Worm (Caenorhabditis elegans) whole organism, L4 larva: ENCODE data around the gene ugt-62.

Experiments used
- D1046.2 ChIP-seq: fragments of 200-800 bp; sonication (Bioruptor generic); IDR thresholded peaks from 2 replicates; pipeline ENCODE4 v1.3.6; 2022; ENCODE audit warnings: missing genetic modification characterization, missing compliant biosample characterization
- F10B5.3 ChIP-seq: sonication (generic microtip); optimal IDR thresholded peaks from 2 replicates; lab custom pipeline; 2016; ENCODE audit warnings: mild to moderate bottlenecking, missing genetic modification characterization, missing compliant biosample characterization
- F37D6.2 ChIP-seq: sonication (generic microtip); optimal IDR thresholded peaks from 2 replicates; lab custom pipeline; 2016; ENCODE audit warnings: mild to moderate bottlenecking, missing genetic modification characterization, missing compliant biosample characterization
- R02D3.7 ChIP-seq: fragments of 150-350 bp; sonication (generic microtip); optimal IDR thresholded peaks from 3 replicates; lab custom pipeline; 2014; ENCODE audit warnings: missing biosample characterization, missing genetic modification characterization
- T20F7.1 ChIP-seq: fragments of 200-800 bp; sonication (Bioruptor generic); optimal IDR thresholded peaks from 2 replicates; lab custom pipeline; 2018; ENCODE audit warnings: mild to moderate bottlenecking, missing genetic modification characterization, missing compliant biosample characterization
- Y105C5A.15 ChIP-seq: fragments of 200-800 bp; sonication (Bioruptor generic); IDR thresholded peaks from 2 replicates; pipeline ENCODE4 v1.3.6; 2022; ENCODE audit warnings: missing genetic modification characterization, missing compliant biosample characterization
- ZK546.5 ChIP-seq, 2 experiments: sonication (generic microtip); optimal IDR thresholded peaks; 2 replicates each; lab custom pipeline; 2017; ENCODE audit warnings: missing biosample characterization in 2 of 2, missing genetic modification characterization in 2 of 2
- aha-1 ChIP-seq: fragments of 150-350 bp; peaks from one replicate; lab custom pipeline; 2014; ENCODE audit warnings: missing biosample characterization, missing genetic modification characterization
- ama-1 ChIP-seq: fragments of 150-350 bp; optimal IDR thresholded peaks from 2 replicates; lab custom pipeline; 2014; ENCODE audit warnings: inconsistent platforms, mixed read lengths
- ceh-20 ChIP-seq: fragments of 200-800 bp; sonication (Bioruptor generic); IDR thresholded peaks from 2 replicates; pipeline ENCODE4 v1.3.6; 2022; ENCODE audit warnings: missing genetic modification reagents, missing genetic modification characterization, missing compliant biosample characterization
- ceh-32 ChIP-seq: sonication (generic microtip); optimal IDR thresholded peaks from 2 replicates; lab custom pipeline; 2016; ENCODE audit warnings: mild to moderate bottlenecking, missing genetic modification characterization, missing compliant biosample characterization; ENCODE audit not compliant: poor library complexity
- ceh-82 ChIP-seq: sonication (generic microtip); optimal IDR thresholded peaks from 2 replicates; lab custom pipeline; 2017; ENCODE audit warnings: missing biosample characterization, missing genetic modification characterization
- ces-1 ChIP-seq: fragments of 150-350 bp; sonication (generic microtip); optimal IDR thresholded peaks from 4 replicates; lab custom pipeline; 2014; ENCODE audit warnings: missing biosample characterization, missing genetic modification reagents, missing genetic modification characterization
- daf-16 ChIP-seq, 3 experiments: sonication (generic microtip); optimal IDR thresholded peaks; 2 replicates each; lab custom pipeline; 2016 to 2017; ENCODE audit warnings: missing genetic modification characterization in 3 of 3, missing genetic modification reagents in 3 of 3, mild to moderate bottlenecking in 2 of 3, missing compliant biosample characterization in 2 of 3, missing biosample characterization in 1 of 3, moderate library complexity in 1 of 3
- dmd-6 ChIP-seq: fragments of 200-800 bp; sonication (Bioruptor generic); IDR thresholded peaks from 2 replicates; pipeline ENCODE4 v1.3.6; 2022; ENCODE audit warnings: missing genetic modification reagents, missing genetic modification characterization, missing compliant biosample characterization
- dve-1 ChIP-seq: sonication (generic microtip); optimal IDR thresholded peaks from 2 replicates; lab custom pipeline; 2017; ENCODE audit warnings: antibody characterized with exemption, mild to moderate bottlenecking, missing genetic modification characterization, missing compliant biosample characterization; ENCODE audit not compliant: insufficient read depth
- egl-43 ChIP-seq: fragments of 200-800 bp; sonication (Bioruptor generic); IDR thresholded peaks from 2 replicates; pipeline ENCODE4 v1.3.6; 2022; ENCODE audit warnings: missing genetic modification reagents, missing genetic modification characterization, missing compliant biosample characterization
- fkh-10 ChIP-seq: fragments of 150-350 bp; optimal IDR thresholded peaks from 2 replicates; lab custom pipeline; 2014; ENCODE audit warnings: missing biosample characterization, missing genetic modification reagents, missing genetic modification characterization
- hlh-11 ChIP-seq: fragments of 200-800 bp; sonication (Bioruptor generic); optimal IDR thresholded peaks from 2 replicates; lab custom pipeline; 2018; ENCODE audit warnings: mild to moderate bottlenecking, missing genetic modification characterization, missing compliant biosample characterization
- hlh-30 ChIP-seq: sonication (generic microtip); optimal IDR thresholded peaks from 2 replicates; lab custom pipeline; 2017; ENCODE audit warnings: antibody characterized with exemption, mild to moderate bottlenecking, missing genetic modification characterization, missing compliant biosample characterization; ENCODE audit not compliant: insufficient read depth
- hmg-1.1 ChIP-seq: fragments of 200-800 bp; sonication (Bioruptor generic); IDR thresholded peaks from 2 replicates; pipeline ENCODE4 v1.3.6; 2022; ENCODE audit warnings: missing genetic modification reagents, missing genetic modification characterization, missing compliant biosample characterization
- jun-1 ChIP-seq: fragments of 150-350 bp; optimal IDR thresholded peaks from 2 replicates; lab custom pipeline; 2014; ENCODE audit warnings: missing biosample characterization, missing genetic modification reagents, missing genetic modification characterization
- lim-7 ChIP-seq: fragments of 200-800 bp; sonication (Bioruptor generic); IDR thresholded peaks from 2 replicates; pipeline ENCODE4 v1.3.6; 2022; ENCODE audit warnings: missing genetic modification characterization, missing compliant biosample characterization
- lin-13 ChIP-seq: fragments of 150-350 bp; optimal IDR thresholded peaks from 2 replicates; lab custom pipeline; 2014; ENCODE audit warnings: missing biosample characterization, missing genetic modification reagents, missing genetic modification characterization
- lsy-2 ChIP-seq, 2 experiments: fragments of 150-350 bp in 1 of 2; sonication (generic microtip) in 1 of 2; optimal IDR thresholded peaks; 2 replicates each; lab custom pipeline; 2014 to 2017; ENCODE audit warnings: missing biosample characterization in 2 of 2, missing genetic modification characterization in 2 of 2
- madf-5 ChIP-seq, 2 experiments: fragments of 200-800 bp; sonication (Bioruptor generic); IDR thresholded peaks; 2 replicates each; pipeline ENCODE4 v1.3.6; 2022; ENCODE audit warnings: missing compliant biosample characterization in 2 of 2, missing genetic modification characterization in 2 of 2
- mdl-1 ChIP-seq, 2 experiments: fragments of 150-350 bp in 1 of 2; sonication (generic microtip) in 1 of 2; optimal IDR thresholded peaks; 2 replicates each; lab custom pipeline; 2014 to 2017; ENCODE audit warnings: missing biosample characterization in 2 of 2, missing genetic modification characterization in 2 of 2
- mep-1 ChIP-seq: fragments of 150-350 bp; sonication (generic microtip); optimal IDR thresholded peaks from 3 replicates; lab custom pipeline; 2014; ENCODE audit warnings: missing biosample characterization, missing genetic modification characterization
- mxl-2 ChIP-seq: fragments of 200-800 bp; sonication (Bioruptor generic); conservative IDR thresholded peaks from 2 replicates; pipeline ENCODE4 v1.3.6; 2022; ENCODE audit warnings: missing genetic modification reagents, missing genetic modification characterization, missing compliant biosample characterization
- mxl-3 ChIP-seq: fragments of 200-800 bp; sonication (Bioruptor generic); optimal IDR thresholded peaks from 2 replicates; lab custom pipeline; 2018; ENCODE audit warnings: mild to moderate bottlenecking, missing genetic modification characterization, missing compliant biosample characterization
- nhr-102 ChIP-seq: sonication (generic microtip); optimal IDR thresholded peaks from 2 replicates; lab custom pipeline; 2016; ENCODE audit warnings: mild to moderate bottlenecking, missing genetic modification characterization, moderate library complexity, missing compliant biosample characterization
- nhr-11 ChIP-seq: fragments of 150-350 bp; optimal IDR thresholded peaks from 2 replicates; lab custom pipeline; 2014; ENCODE audit warnings: missing biosample characterization, missing genetic modification characterization
- nhr-111 ChIP-seq: fragments of 200-800 bp; sonication (Bioruptor generic); optimal IDR thresholded peaks from 2 replicates; lab custom pipeline; 2018; ENCODE audit warnings: mild to moderate bottlenecking, missing genetic modification characterization, missing compliant biosample characterization
- nhr-28 ChIP-seq: fragments of 150-350 bp; optimal IDR thresholded peaks from 2 replicates; lab custom pipeline; 2014; ENCODE audit warnings: missing biosample characterization, missing genetic modification characterization
- nhr-48 ChIP-seq: sonication (generic microtip); optimal IDR thresholded peaks from 2 replicates; lab custom pipeline; 2016; ENCODE audit warnings: mild to moderate bottlenecking, missing genetic modification characterization, missing compliant biosample characterization
- nhr-6 ChIP-seq: fragments of 150-350 bp; optimal IDR thresholded peaks from 2 replicates; lab custom pipeline; 2014; ENCODE audit warnings: missing biosample characterization, missing genetic modification characterization
- nhr-76 ChIP-seq: fragments of 150-350 bp; optimal IDR thresholded peaks from 2 replicates; lab custom pipeline; 2014; ENCODE audit warnings: missing biosample characterization, missing genetic modification characterization
- nhr-77 ChIP-seq: fragments of 150-350 bp; optimal IDR thresholded peaks from 2 replicates; lab custom pipeline; 2014; ENCODE audit warnings: missing biosample characterization, missing genetic modification characterization
- set-16 ChIP-seq: fragments of 200-800 bp; sonication (Bioruptor generic); IDR thresholded peaks from 2 replicates; pipeline ENCODE4 v1.3.6; 2022; ENCODE audit warnings: missing genetic modification reagents, missing genetic modification characterization, missing compliant biosample characterization
- tag-97 ChIP-seq: fragments of 200-800 bp; sonication (Bioruptor generic); IDR thresholded peaks from 2 replicates; pipeline ENCODE4 v1.3.6; 2022; ENCODE audit warnings: missing genetic modification characterization, missing compliant biosample characterization
- tra-1 ChIP-seq: fragments of 200-800 bp; sonication (Bioruptor generic); IDR thresholded peaks from 2 replicates; pipeline ENCODE4 v1.3.6; 2022; ENCODE audit warnings: missing genetic modification reagents, missing genetic modification characterization, missing compliant biosample characterization
- unc-130 ChIP-seq: sonication (generic microtip); optimal IDR thresholded peaks from 2 replicates; lab custom pipeline; 2016; ENCODE audit warnings: missing genetic modification reagents, missing genetic modification characterization, missing compliant biosample characterization
- zag-1 ChIP-seq: fragments of 150-350 bp; optimal IDR thresholded peaks from 2 replicates; lab custom pipeline; 2014; ENCODE audit warnings: missing biosample characterization, missing genetic modification characterization
- zfp-3 ChIP-seq: fragments of 200-800 bp; sonication (Bioruptor generic); conservative IDR thresholded peaks from 2 replicates; pipeline ENCODE4 v1.3.6; 2022; ENCODE audit warnings: missing genetic modification reagents, missing genetic modification characterization, missing compliant biosample characterization
- ztf-7 ChIP-seq: fragments of 150-350 bp; optimal IDR thresholded peaks from 2 replicates; lab custom pipeline; 2014; ENCODE audit warnings: missing biosample characterization, missing genetic modification characterization

Gene ugt-62

DNA sequence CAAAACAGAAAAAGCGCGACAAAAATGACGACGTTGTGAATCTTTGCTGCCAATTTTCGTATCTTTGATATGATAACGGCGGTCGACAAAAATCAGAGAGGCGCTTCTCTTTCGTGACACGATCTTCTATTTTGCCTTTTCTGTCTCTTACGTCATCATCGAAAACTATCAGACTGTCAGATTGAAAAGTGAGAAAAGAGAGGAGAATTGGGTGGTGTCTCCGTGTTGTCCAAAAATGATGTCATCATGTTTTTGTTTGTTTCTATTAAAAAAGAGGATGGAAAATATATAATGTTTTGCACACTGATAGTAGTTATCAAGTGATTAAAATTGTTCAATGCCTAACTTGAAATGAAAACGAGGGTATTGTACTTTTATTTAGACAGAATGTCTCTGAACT is 44.3 kb downstream of the ugt-62 start (continued):
- no peak for TF ChIP-seq fkh-10 (GFP tag; lab: Kevin White, UChicago)
- TF ChIP-seq ces-1 (GFP tag; lab: Kevin White, UChicago): no peak
- 0 out of 2 replicates have a peak, but pooled peaks have one; percentile 54 for TF ChIP-seq ceh-20 (GFP tag; lab: Robert Waterston, UW)
- no peak for TF ChIP-seq F37D6.2
- TF ChIP-seq tag-97 (GFP tag; lab: Robert Waterston, UW): no peak
- TF ChIP-seq nhr-28: peak; percentile 78

DNA sequence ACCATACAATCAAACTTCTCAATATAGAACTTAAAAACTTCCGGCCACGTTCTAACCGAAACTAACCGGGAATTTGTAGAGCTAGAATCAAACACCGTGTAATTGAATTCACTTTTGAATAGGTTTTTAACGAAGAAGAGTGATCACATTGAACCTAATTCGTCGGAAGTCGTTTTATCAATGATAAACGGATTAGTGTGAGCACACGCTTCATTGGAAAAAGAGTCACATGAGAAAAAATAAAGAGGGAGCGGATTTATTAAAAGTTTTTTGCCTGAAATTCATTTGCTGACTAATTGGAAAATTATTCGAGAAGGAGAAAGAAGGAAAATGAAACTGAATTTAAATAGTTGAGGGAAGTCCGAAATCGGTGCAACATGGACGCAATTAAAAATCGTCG is 44.7 kb downstream of the ugt-62 start:
- TF ChIP-seq daf-16 (GFP tag; optimal IDR thresholded peaks at IDR 0.05; lab: Kevin White, UChicago): no peak
- TF ChIP-seq daf-16 (tag; optimal IDR thresholded peaks at IDR 0.05; lab: Kevin White, UChicago): no peak
- TF ChIP-seq nhr-6 (tag; lab: Kevin White, UChicago): no peak
- no peak for TF ChIP-seq madf-5 (GFP tag; IDR thresholded peaks at IDR 0.05; lab: Robert Waterston, UW)
- no peak for TF ChIP-seq hmg-1.1 (GFP tag; lab: Robert Waterston, UW)
- TF ChIP-seq unc-130 (GFP tag; lab: Kevin White, UChicago): no peak
- TF ChIP-seq hlh-30: no peak
- no peak for TF ChIP-seq F37D6.2
- no peak for TF ChIP-seq tra-1
- TF ChIP-seq mxl-3 (GFP tag; lab: Kevin White, UChicago): no peak
- TF ChIP-seq nhr-11 (tag; lab: Kevin White, UChicago): no peak
- no peak for TF ChIP-seq R02D3.7 (tag; lab: Kevin White, UChicago)
- no peak for TF ChIP-seq ZK546.5 (tag; optimal IDR thresholded peaks at IDR 0.05; lab: Kevin White, UChicago)
- TF ChIP-seq zag-1 (tag; lab: Kevin White, UChicago): no peak
- TF ChIP-seq T20F7.1 (GFP tag; lab: Kevin White, UChicago): no peak
- TF ChIP-seq nhr-102 (tag; lab: Kevin White, UChicago): no peak
- TF ChIP-seq mep-1 (tag; lab: Kevin White, UChicago): no peak
- TF ChIP-seq, all 104 proteins: peak for 0

DNA sequence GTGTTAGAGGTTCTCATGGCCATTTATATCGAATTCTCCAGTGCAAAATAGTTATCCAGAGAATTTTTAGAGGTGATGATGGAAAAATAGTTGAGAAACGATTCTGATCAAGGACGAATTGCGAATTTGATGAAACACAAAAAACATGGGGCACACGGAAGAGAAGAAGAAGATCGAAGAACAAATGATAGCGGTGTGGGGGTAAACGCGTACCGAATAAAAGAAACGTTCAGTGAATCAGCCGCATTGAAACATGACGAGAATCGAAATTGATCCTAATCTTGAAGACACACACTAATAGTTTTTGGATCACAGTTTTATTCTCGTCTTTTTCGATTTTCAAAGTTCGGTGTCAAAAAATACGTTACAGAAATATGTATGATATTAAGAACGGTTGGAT is 45.2 kb downstream of the ugt-62 start:
- TF ChIP-seq lin-13 (GFP tag; lab: Kevin White, UChicago) (no peak), ama-1 (lab: Kevin White, UChicago) (no peak), lsy-2 (tag; optimal IDR thresholded peaks at IDR 0.05; lab: Kevin White, UChicago) (no peak), nhr-102 (tag; lab: Kevin White, UChicago) (no peak), jun-1 (no peak), F10B5.3 (tag; lab: Kevin White, UChicago) (no peak), fkh-10 (GFP tag; lab: Kevin White, UChicago) (no peak), D1046.2 (GFP tag; lab: Robert Waterston, UW) (no peak), ztf-7 (tag; lab: Kevin White, UChicago) (no peak), set-16 (GFP tag; lab: Robert Waterston, UW) (no peak)

DNA sequence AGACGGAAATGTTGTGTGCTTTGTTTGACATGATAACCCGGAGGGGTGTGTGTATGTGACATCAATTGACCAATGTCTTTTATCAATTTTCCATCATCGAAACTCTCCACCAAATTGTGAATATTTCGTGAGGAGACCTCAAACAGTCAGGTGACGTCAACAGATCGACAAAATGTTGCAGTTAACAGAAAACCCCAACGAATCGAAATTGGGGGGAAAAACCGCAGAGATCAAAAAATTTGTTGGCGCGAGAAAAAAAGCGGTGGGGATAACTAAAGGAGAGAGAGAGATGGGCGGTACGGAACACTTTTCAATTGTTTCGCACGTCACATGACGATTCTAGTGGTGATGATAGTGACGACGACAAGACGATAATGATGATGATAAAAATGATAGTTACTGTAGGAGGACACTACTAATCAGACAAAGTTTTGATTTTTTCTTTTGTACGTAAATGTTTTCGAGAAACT is 45.8 kb downstream of the ugt-62 start:
- TF ChIP-seq aha-1 (peak; percentile 92), nhr-48 (peak; percentile 77), mep-1 (tag; lab: Kevin White, UChicago) (peak; percentile 67), nhr-76 (tag; lab: Kevin White, UChicago) (no peak), nhr-111 (GFP tag; lab: Kevin White, UChicago) (no peak), ztf-7 (tag; lab: Kevin White, UChicago) (no peak), ceh-32 (tag; lab: Kevin White, UChicago) (no peak), Y105C5A.15 (GFP tag; lab: Robert Waterston, UW) (0 out of 2 replicates have a peak, but pooled peaks have one; percentile 39), nhr-77 (tag; lab: Kevin White, UChicago) (peak; percentile 59), tra-1 (peak; percentile 47; the same call in 1 of the 2 replicates), hlh-11 (tag; lab: Kevin White, UChicago) (peak; percentile 90), nhr-28 (peak; percentile 79), egl-43 (GFP tag; lab: Robert Waterston, UW) (no peak), unc-130 (GFP tag; lab: Kevin White, UChicago) (no peak), dve-1 (peak; percentile 88), nhr-102 (tag; lab: Kevin White, UChicago) (peak; percentile 37), mxl-3 (GFP tag; lab: Kevin White, UChicago) (peak; percentile 77), lim-7 (GFP tag; lab: Robert Waterston, UW) (no peak), mxl-2 (GFP tag; lab: Robert Waterston, UW) (no peak), zfp-3 (GFP tag; lab: Robert Waterston, UW) (no peak), hlh-30 (peak; percentile 87), ceh-82 (tag; lab: Kevin White, UChicago) (no peak), lsy-2 (tag; optimal IDR thresholded peaks at IDR 0.05; lab: Kevin White, UChicago) (peak in 1 of 2 experiments; percentile 73), mdl-1 (tag; optimal IDR thresholded peaks at IDR 0.05; lab: Kevin White, UChicago) (peak; percentile 3 to 78), dmd-6 (GFP tag; lab: Robert Waterston, UW) (peak; percentile 82)
